Worm (Caenorhabditis elegans) whole organism, late embryonic: ENCODE data around the gene D2096.12.

Experiments
- ama-1 ChIP-seq: fragments of 150-350 bp; optimal IDR thresholded peaks from 2 replicates; lab custom pipeline; 2014
- ceh-48 ChIP-seq: sonication (generic microtip); optimal IDR thresholded peaks from 2 replicates; lab custom pipeline; 2016; ENCODE audit warnings: missing genetic modification characterization, inconsistent platforms, missing compliant biosample characterization
- dmd-4 ChIP-seq: sonication (generic microtip); optimal IDR thresholded peaks from 2 replicates; lab custom pipeline; 2016; ENCODE audit warnings: borderline replicate concordance, missing genetic modification characterization, missing compliant biosample characterization
- madf-2 ChIP-seq: sonication (generic microtip); optimal IDR thresholded peaks from 2 replicates; lab custom pipeline; 2017; ENCODE audit warnings: missing genetic modification characterization, missing compliant biosample characterization
- odd-2 ChIP-seq: sonication (generic microtip); optimal IDR thresholded peaks from 2 replicates; lab custom pipeline; 2017; ENCODE audit warnings: antibody characterized with exemption, mild to moderate bottlenecking, missing genetic modification characterization, missing compliant biosample characterization
- pax-1 ChIP-seq: fragments of 150-350 bp; optimal IDR thresholded peaks from 2 replicates; lab custom pipeline; 2014; ENCODE audit warnings: missing biosample characterization, missing genetic modification characterization

- TF ChIP-seq odd-2 (tag; lab: Kevin White, UChicago) (no peak), dmd-4 (tag; lab: Kevin White, UChicago) (no peak), madf-2 (no peak), ama-1 (lab: Kevin White, UChicago) (no peak), pax-1 (no peak), ceh-48 (tag; lab: Kevin White, UChicago) (no peak)
Measured at ce11 chrIV:8333954-8333987, 29.5 kb upstream of the D2096.12 start, which contains the start of gene his-31.
